Worm (Caenorhabditis elegans) whole organism, early embryonic: ENCODE data around the gene mvb-12.

Experiments
- ama-1 ChIP-seq: fragments of 150-350 bp; optimal IDR thresholded peaks from 2 replicates; lab custom pipeline; 2014
- tra-4 ChIP-seq: sonication (generic microtip); optimal IDR thresholded peaks from 2 replicates; lab custom pipeline; 2017; ENCODE audit warnings: missing genetic modification characterization, missing compliant biosample characterization

- TF ChIP-seq tra-4 (tag; lab: Kevin White, UChicago) (no peak), ama-1 (no peak)
Observed at ce11 chrIV:7877781-7878180, 47.5 kb downstream of the mvb-12 start, which contains the start of gene kin-26.
